Worm (Caenorhabditis elegans): Measurements from ENCODE around the gene C10E2.2.

- TF ChIP-seq ceh-2 (tag; optimal IDR thresholded peaks at IDR 0.05) (no peak), C38D4.7 (GFP tag; optimal IDR thresholded peaks at IDR 0.05) (no peak), elt-2 (tag; optimal IDR thresholded peaks at IDR 0.05) (no peak), tbx-2 (tag; optimal IDR thresholded peaks at IDR 0.05) (no peak), pqm-1 (tag; optimal IDR thresholded peaks at IDR 0.05) (no peak), syd-9 (tag; optimal IDR thresholded peaks at IDR 0.05) (no peak), ceh-18 (tag; optimal IDR thresholded peaks at IDR 0.05) (no peak), hlh-15 (tag; optimal IDR thresholded peaks at IDR 0.05) (no peak)
Observed at ce11 chrX:16733411-16733810, 11.6 kb upstream of the C10E2.2 start.
